Fruit fly (Drosophila melanogaster): Measurements from ENCODE around the gene CG31195.

- TF ChIP-seq h (optimal IDR thresholded peaks at IDR 0.05) (no peak), Sin3A (optimal IDR thresholded peaks at IDR 0.05) (no peak), insv (optimal IDR thresholded peaks at IDR 0.05) (no peak)
Observed at dm6 chr3R:20790437-20790836, 28.3 kb upstream of the CG31195 start.

Measured in Kc167 (cell line).